Worm (Caenorhabditis elegans): ENCODE results near the gene F54H12.10.

F54H12.10 gene

DNA sequence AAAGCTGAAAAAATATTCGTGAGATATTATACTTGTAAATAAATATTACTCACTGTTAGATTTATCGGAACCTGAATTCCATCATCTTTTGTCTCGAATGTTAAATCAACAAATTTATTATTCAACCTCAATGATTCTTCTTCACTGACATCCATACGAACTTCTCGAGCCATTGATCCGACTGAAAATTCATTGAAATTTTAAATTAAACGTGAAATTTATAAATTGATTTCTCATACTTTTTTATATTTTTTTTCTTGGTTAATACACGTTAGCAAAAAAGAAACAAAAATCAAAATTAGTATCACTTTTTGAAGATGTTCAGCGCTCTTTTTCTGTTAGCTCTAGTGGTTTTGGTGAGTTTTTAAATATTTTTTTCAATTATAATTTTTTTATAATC is 38.9 kb downstream of the F54H12.10 start, which contains the start of gene C29E4.14:
Gene C29E4.14 (plus strand): TSS at position 301 of the 400 bp plus-strand sequence.
- no peak for TF ChIP-seq pes-1 (GFP tag; IDR thresholded peaks at IDR 0.05)
- no peak for TF ChIP-seq sea-1 (GFP tag; conservative IDR thresholded peaks at IDR 0.05)
- TF ChIP-seq B0310.2 (tag; optimal IDR thresholded peaks at IDR 0.05), result no peak
- TF ChIP-seq ets-7 (tag; optimal IDR thresholded peaks at IDR 0.05), result no peak
- TF ChIP-seq ceh-13 (GFP tag; optimal IDR thresholded peaks at IDR 0.05), result no peak
- no peak for TF ChIP-seq aly-1 (tag; optimal IDR thresholded peaks at IDR 0.05)
- TF ChIP-seq hmbx-1 (tag; optimal IDR thresholded peaks at IDR 0.05), result no peak
- no peak for TF ChIP-seq ceh-36 (tag; optimal IDR thresholded peaks at IDR 0.05)
- no peak for TF ChIP-seq ama-1 (optimal IDR thresholded peaks at IDR 0.05)
- TF ChIP-seq flt-1 (GFP tag; IDR thresholded peaks at IDR 0.05), result no peak
- TF ChIP-seq hmg-4 (GFP tag; optimal IDR thresholded peaks at IDR 0.05), result no peak
- no peak for TF ChIP-seq F13C5.2 (tag; optimal IDR thresholded peaks at IDR 0.05)
- TF ChIP-seq scrt-1 (GFP tag; IDR thresholded peaks at IDR 0.05), result no peak
- TF ChIP-seq tra-4 (tag; optimal IDR thresholded peaks at IDR 0.05), result no peak

DNA sequence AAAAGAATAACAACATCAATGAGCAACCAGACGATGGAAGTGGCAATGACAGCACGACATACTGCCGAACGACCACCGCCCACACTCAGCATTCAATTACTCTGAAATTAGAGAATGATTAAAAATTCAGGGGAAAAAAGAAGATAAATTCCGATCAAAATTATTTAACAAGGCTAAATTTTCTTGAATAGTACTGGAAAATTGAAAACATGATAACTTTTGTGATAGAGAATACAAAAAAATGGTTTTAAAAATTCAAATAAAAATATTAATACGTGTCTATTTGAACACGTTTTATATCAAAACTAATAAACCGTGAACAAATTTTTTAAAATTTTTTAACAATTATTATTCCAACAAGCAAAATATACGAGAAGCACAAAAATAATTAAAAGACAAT is 41.1 kb downstream of the F54H12.10 start, which contains the start of gene gly-3:
Gene gly-3 (minus strand): TSS at position 101 of the 400 bp plus-strand sequence.
- TF ChIP-seq B0310.2 (tag; optimal IDR thresholded peaks at IDR 0.05) (no peak), tbx-11 (GFP tag; IDR thresholded peaks at IDR 0.05) (no peak), aly-1 (tag; optimal IDR thresholded peaks at IDR 0.05) (no peak), hnd-1 (tag; optimal IDR thresholded peaks at IDR 0.05) (no peak), sea-1 (GFP tag; conservative IDR thresholded peaks at IDR 0.05) (no peak), pes-1 (GFP tag; IDR thresholded peaks at IDR 0.05) (no peak), hmg-4 (GFP tag; optimal IDR thresholded peaks at IDR 0.05) (no peak), ets-7 (tag; optimal IDR thresholded peaks at IDR 0.05) (no peak), ceh-36 (tag; optimal IDR thresholded peaks at IDR 0.05) (no peak), ama-1 (optimal IDR thresholded peaks at IDR 0.05) (no peak), scrt-1 (GFP tag; IDR thresholded peaks at IDR 0.05) (no peak), F13C5.2 (tag; optimal IDR thresholded peaks at IDR 0.05) (no peak)

DNA sequence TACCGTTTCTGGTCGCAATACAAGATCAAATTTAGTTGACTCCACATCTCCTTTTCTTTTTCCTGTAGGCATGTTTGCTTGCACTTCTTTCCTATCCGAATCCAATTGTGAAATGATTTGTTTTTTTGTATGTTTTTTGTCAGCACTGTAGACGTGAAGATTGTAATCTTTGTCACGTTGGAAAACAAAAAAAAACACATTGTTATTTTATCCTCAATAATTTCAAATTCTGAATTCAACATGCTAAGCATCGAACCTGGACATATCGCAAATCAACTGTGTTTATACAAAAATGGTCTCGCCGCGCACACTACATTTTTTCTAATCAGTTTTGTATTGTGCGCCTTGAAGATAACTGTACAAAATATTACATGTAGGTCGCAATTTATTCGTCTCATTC is 45.3 kb downstream of the F54H12.10 start, which contains the start of gene ZK688.12:
Gene ZK688.12 (minus strand): TSS at position 101 of the 400 bp plus-strand sequence.
- TF ChIP-seq aly-1 (tag; optimal IDR thresholded peaks at IDR 0.05) (no peak), hmbx-1 (tag; optimal IDR thresholded peaks at IDR 0.05) (no peak), sea-1 (GFP tag; conservative IDR thresholded peaks at IDR 0.05) (no peak), tra-4 (tag; optimal IDR thresholded peaks at IDR 0.05) (no peak), F13C5.2 (tag; optimal IDR thresholded peaks at IDR 0.05) (no peak), B0310.2 (tag; optimal IDR thresholded peaks at IDR 0.05) (no peak), ama-1 (optimal IDR thresholded peaks at IDR 0.05) (no peak), pes-1 (GFP tag; IDR thresholded peaks at IDR 0.05) (no peak), flt-1 (GFP tag; IDR thresholded peaks at IDR 0.05) (no peak), tbx-37 (GFP tag; conservative IDR thresholded peaks at IDR 0.05) (no peak)

DNA sequence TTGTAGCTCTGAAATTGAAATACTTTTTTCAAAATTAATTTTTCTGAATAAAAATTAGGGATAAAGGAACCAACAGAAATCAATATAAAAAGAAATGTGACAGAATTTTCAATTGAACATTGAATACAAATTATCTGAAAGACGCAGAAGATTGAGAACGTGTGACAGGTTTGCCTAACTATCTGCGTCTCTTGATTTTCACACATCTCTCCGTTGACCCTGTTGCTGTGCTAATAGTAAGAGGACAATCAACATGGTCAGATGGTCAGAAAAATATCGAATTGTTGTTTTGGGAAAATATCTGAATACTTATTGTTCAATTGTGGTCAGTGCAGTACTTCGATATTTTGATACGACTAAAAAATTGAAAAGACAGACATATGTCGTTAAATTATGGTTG is 47.2 kb downstream of the F54H12.10 start, which contains the start of gene ZK688.7:
Gene ZK688.7 (minus strand): TSS at position 14 of the 400 bp plus-strand sequence.
- TF ChIP-seq scrt-1 (GFP tag; IDR thresholded peaks at IDR 0.05) (no peak), tbx-11 (GFP tag; IDR thresholded peaks at IDR 0.05) (no peak), ceh-36 (tag; optimal IDR thresholded peaks at IDR 0.05) (no peak), tra-4 (tag; optimal IDR thresholded peaks at IDR 0.05) (no peak), pes-1 (GFP tag; IDR thresholded peaks at IDR 0.05) (no peak), ets-7 (tag; optimal IDR thresholded peaks at IDR 0.05) (no peak), hnd-1 (tag; optimal IDR thresholded peaks at IDR 0.05) (no peak), ceh-13 (GFP tag; optimal IDR thresholded peaks at IDR 0.05) (no peak), hmg-4 (GFP tag; optimal IDR thresholded peaks at IDR 0.05) (no peak), B0310.2 (tag; optimal IDR thresholded peaks at IDR 0.05) (no peak), F13C5.2 (tag; optimal IDR thresholded peaks at IDR 0.05) (no peak), hmbx-1 (tag; optimal IDR thresholded peaks at IDR 0.05) (no peak), aly-1 (tag; optimal IDR thresholded peaks at IDR 0.05) (no peak)

DNA sequence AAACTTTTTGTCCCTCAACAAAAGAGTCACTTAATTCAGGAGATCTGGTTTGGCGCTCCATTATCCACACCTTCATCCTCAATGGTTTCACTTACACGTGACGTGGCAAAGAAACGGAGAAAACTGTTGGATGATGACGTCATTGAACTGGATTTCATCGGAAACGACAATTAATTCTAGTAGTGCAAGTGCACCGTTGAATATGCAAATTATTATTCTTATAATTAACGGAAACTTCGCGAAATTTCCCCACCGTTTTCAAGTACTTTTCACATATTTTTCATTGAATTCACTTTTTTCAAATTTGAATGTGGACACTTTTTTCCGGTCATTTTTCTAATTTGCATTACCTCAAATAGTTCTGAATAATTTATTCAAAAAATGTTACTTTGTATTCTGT is 49.5 kb downstream of the F54H12.10 start, which contains the start of gene ZK688.1:
Gene ZK688.1 (plus strand): TSS at position 301 of the 400 bp plus-strand sequence.
- TF ChIP-seq tbx-37 (GFP tag; conservative IDR thresholded peaks at IDR 0.05) (no peak), hmg-4 (GFP tag; optimal IDR thresholded peaks at IDR 0.05) (no peak), ceh-13 (GFP tag; optimal IDR thresholded peaks at IDR 0.05) (no peak), F13C5.2 (tag; optimal IDR thresholded peaks at IDR 0.05) (no peak), ceh-36 (tag; optimal IDR thresholded peaks at IDR 0.05) (no peak), hmbx-1 (tag; optimal IDR thresholded peaks at IDR 0.05) (no peak), hnd-1 (tag; optimal IDR thresholded peaks at IDR 0.05) (no peak), B0310.2 (tag; optimal IDR thresholded peaks at IDR 0.05) (no peak), ets-7 (tag; optimal IDR thresholded peaks at IDR 0.05) (no peak), tra-4 (tag; optimal IDR thresholded peaks at IDR 0.05) (no peak), pes-1 (GFP tag; IDR thresholded peaks at IDR 0.05) (no peak), aly-1 (tag; optimal IDR thresholded peaks at IDR 0.05) (no peak), sea-1 (GFP tag; conservative IDR thresholded peaks at IDR 0.05) (no peak), scrt-1 (GFP tag; IDR thresholded peaks at IDR 0.05) (no peak), ama-1 (optimal IDR thresholded peaks at IDR 0.05) (no peak), tbx-11 (GFP tag; IDR thresholded peaks at IDR 0.05) (no peak), flt-1 (GFP tag; IDR thresholded peaks at IDR 0.05) (no peak)
